Fruit fly (Drosophila melanogaster) whole organism, embryonic: ENCODE results near the gene CCAP.

ENCODE experiments used
- B-H1 ChIP-seq: fragments of 200-800 bp; sonication (Bioruptor generic); IDR thresholded peaks from 3 replicates; pipeline ENCODE4 v1.3.6; 2022; ENCODE audit warnings: missing biosample characterization, missing genetic modification characterization
- CG10209 ChIP-seq: fragments of 200-800 bp; sonication (Bioruptor generic); optimal IDR thresholded peaks from 3 replicates; lab custom pipeline; 2017; ENCODE audit warnings: missing biosample characterization, mild to moderate bottlenecking, missing genetic modification characterization, missing genetic modification reagents
- CG1024 ChIP-seq: fragments of 200-800 bp; sonication (Bioruptor generic); IDR thresholded peaks from 2 replicates; pipeline ENCODE4 v1.3.6; 2022; ENCODE audit warnings: missing biosample characterization, missing genetic modification characterization
- CG12942 ChIP-seq: fragments of 200-800 bp; sonication (Bioruptor generic); optimal IDR thresholded peaks from 3 replicates; lab custom pipeline; 2016; ENCODE audit warnings: missing biosample characterization, missing genetic modification characterization
- CG13287 ChIP-seq: fragments of 200-800 bp; sonication (Bioruptor generic); IDR thresholded peaks from 2 replicates; pipeline ENCODE4 v1.3.6; 2022; ENCODE audit warnings: missing biosample characterization, missing genetic modification characterization; ENCODE audit not compliant: partially characterized antibody
- CG13775 ChIP-seq: fragments of 200-800 bp; sonication (Bioruptor generic); optimal IDR thresholded peaks from 3 replicates; lab custom pipeline; 2017; ENCODE audit warnings: missing biosample characterization, mild to moderate bottlenecking, missing genetic modification characterization
- CG15011 ChIP-seq: fragments of 200-800 bp; sonication (Bioruptor generic); optimal IDR thresholded peaks from 3 replicates; lab custom pipeline; 2018; ENCODE audit warnings: missing biosample characterization, mild to moderate bottlenecking, missing genetic modification characterization
- CG15479 ChIP-seq: fragments of 200-800 bp; sonication (Bioruptor generic); optimal IDR thresholded peaks from 3 replicates; lab custom pipeline; 2019; ENCODE audit warnings: missing biosample characterization, mild to moderate bottlenecking, missing genetic modification characterization, moderate library complexity
- CG15696 ChIP-seq: fragments of 200-800 bp; sonication (Bioruptor generic); optimal IDR thresholded peaks from 2 replicates; lab custom pipeline; 2019; ENCODE audit warnings: missing biosample characterization, mild to moderate bottlenecking, missing genetic modification characterization, moderate library complexity
- CG17568 ChIP-seq: fragments of 200-800 bp; sonication (Bioruptor generic); optimal IDR thresholded peaks from 2 replicates; lab custom pipeline; 2018; ENCODE audit warnings: missing biosample characterization, mild to moderate bottlenecking, missing genetic modification characterization, moderate library complexity
- CG18476 ChIP-seq: fragments of 200-800 bp; sonication (Bioruptor generic); optimal IDR thresholded peaks from 2 replicates; lab custom pipeline; 2016; ENCODE audit warnings: missing biosample characterization, mild to moderate bottlenecking, missing genetic modification characterization
- CG2129 ChIP-seq: fragments of 200-800 bp; sonication (Bioruptor generic); IDR thresholded peaks from 2 replicates; pipeline ENCODE4 v1.3.6; 2022; ENCODE audit warnings: missing biosample characterization, missing genetic modification characterization; ENCODE audit not compliant: partially characterized antibody
- CG2202 ChIP-seq: fragments of 200-800 bp; sonication (Bioruptor generic); optimal IDR thresholded peaks from 2 replicates; lab custom pipeline; 2018; ENCODE audit warnings: missing biosample characterization, mild to moderate bottlenecking, missing genetic modification characterization
- CG30020 ChIP-seq: fragments of 200-800 bp; optimal IDR thresholded peaks from 2 replicates; lab custom pipeline; 2019; ENCODE audit warnings: missing biosample characterization, mild to moderate bottlenecking, missing genetic modification characterization, moderate library complexity
- CG31388 ChIP-seq: fragments of 200-800 bp; sonication (Bioruptor generic); optimal IDR thresholded peaks from 2 replicates; lab custom pipeline; 2016; ENCODE audit warnings: missing biosample characterization, missing genetic modification characterization
- CG31441 ChIP-seq: fragments of 200-800 bp; sonication (Bioruptor generic); IDR thresholded peaks from 2 replicates; pipeline ENCODE4 v1.3.6; 2022; ENCODE audit warnings: missing biosample characterization, missing genetic modification characterization
- CG4424 ChIP-seq: fragments of 200-800 bp; sonication (Bioruptor generic); optimal IDR thresholded peaks from 3 replicates; lab custom pipeline; 2016; ENCODE audit warnings: missing biosample characterization, missing genetic modification characterization
- CG6765 ChIP-seq: fragments of 200-800 bp; sonication (Bioruptor generic); optimal IDR thresholded peaks from 3 replicates; lab custom pipeline; 2017; ENCODE audit warnings: missing biosample characterization, mild to moderate bottlenecking, missing genetic modification characterization
- CG7963 ChIP-seq: fragments of 200-800 bp; sonication (Bioruptor generic); IDR thresholded peaks from 3 replicates; pipeline ENCODE4 v1.3.6; 2022; ENCODE audit warnings: missing biosample characterization, missing genetic modification characterization; ENCODE audit not compliant: partially characterized antibody
- CG9817 ChIP-seq: fragments of 200-800 bp; sonication (Bioruptor generic); optimal IDR thresholded peaks from 2 replicates; lab custom pipeline; 2018; ENCODE audit warnings: missing biosample characterization, mild to moderate bottlenecking, missing genetic modification characterization, moderate library complexity
- Chrac-16 ChIP-seq: fragments of 200-800 bp; sonication (Bioruptor generic); optimal IDR thresholded peaks from 3 replicates; lab custom pipeline; 2016; ENCODE audit warnings: missing biosample characterization, missing genetic modification characterization
- CkIIα-i1 ChIP-seq: fragments of 200-800 bp; sonication (Bioruptor generic); IDR thresholded peaks from 2 replicates; pipeline ENCODE4 v1.3.6; 2022; ENCODE audit warnings: missing biosample characterization, missing genetic modification characterization
- Dbx ChIP-seq: fragments of 200-800 bp; sonication (Bioruptor generic); IDR thresholded peaks from 3 replicates; pipeline ENCODE4 v1.3.6; 2022; ENCODE audit warnings: missing biosample characterization, missing genetic modification characterization
- Dek ChIP-seq: fragments of 200-800 bp; sonication (Bioruptor generic); optimal IDR thresholded peaks from 3 replicates; lab custom pipeline; 2019; ENCODE audit warnings: missing biosample characterization, mild to moderate bottlenecking, missing genetic modification characterization, moderate library complexity
- Ets97D ChIP-seq: fragments of 200-800 bp; sonication (Bioruptor generic); optimal IDR thresholded peaks from 3 replicates; lab custom pipeline; 2016; ENCODE audit warnings: missing biosample characterization, missing genetic modification characterization
- Fer3 ChIP-seq: fragments of 200-800 bp; sonication (Bioruptor generic); optimal IDR thresholded peaks from 2 replicates; lab custom pipeline; 2018; ENCODE audit warnings: missing biosample characterization, mild to moderate bottlenecking, missing genetic modification characterization, moderate library complexity
- NFAT ChIP-seq: fragments of 200-800 bp; sonication (Bioruptor generic); IDR thresholded peaks from 2 replicates; pipeline ENCODE4 v1.3.6; 2022; ENCODE audit warnings: missing biosample characterization, missing genetic modification characterization
- Sox100B ChIP-seq: fragments of 200-800 bp; sonication (Bioruptor generic); optimal IDR thresholded peaks from 3 replicates; lab custom pipeline; 2018; ENCODE audit warnings: missing biosample characterization, mild to moderate bottlenecking, missing genetic modification characterization
- Spps ChIP-seq: fragments of 200-800 bp; sonication (Bioruptor generic); optimal IDR thresholded peaks from 2 replicates; lab custom pipeline; 2018; ENCODE audit warnings: missing biosample characterization, mild to moderate bottlenecking, missing genetic modification characterization
- Sry-δ ChIP-seq: fragments of 200-800 bp; sonication (Bioruptor generic); optimal IDR thresholded peaks from 2 replicates; lab custom pipeline; 2016; ENCODE audit warnings: missing biosample characterization, missing genetic modification characterization
- Ssrp ChIP-seq: fragments of 200-800 bp; sonication (Bioruptor generic); optimal IDR thresholded peaks from 2 replicates; lab custom pipeline; 2018; ENCODE audit warnings: missing biosample characterization, mild to moderate bottlenecking, missing genetic modification characterization, moderate library complexity
- Tbp ChIP-seq: fragments of >200 bp; optimal IDR thresholded peaks from 2 replicates; lab custom pipeline; 2018; ENCODE audit warnings: missing biosample characterization, missing genetic modification characterization
- Usf ChIP-seq: fragments of 200-800 bp; sonication (Bioruptor generic); optimal IDR thresholded peaks from 2 replicates; lab custom pipeline; 2017; ENCODE audit warnings: missing genotype, missing biosample characterization, missing genetic modification characterization
- al ChIP-seq: fragments of 200-800 bp; sonication (Bioruptor generic); IDR thresholded peaks from 2 replicates; pipeline ENCODE4 v1.3.6; 2022; ENCODE audit warnings: missing biosample characterization, missing genetic modification characterization
- cato ChIP-seq: fragments of 200-800 bp; sonication (Bioruptor generic); optimal IDR thresholded peaks from 2 replicates; lab custom pipeline; 2016; ENCODE audit warnings: missing biosample characterization, missing genetic modification characterization, borderline replicate concordance
- ci ChIP-seq: fragments of 200-800 bp; sonication (Bioruptor generic); IDR thresholded peaks from 3 replicates; pipeline ENCODE4 v1.3.6; 2022; ENCODE audit warnings: missing biosample characterization, missing genetic modification characterization
- dpn ChIP-seq, 2 experiments: fragments of 200-800 bp; sonication (Bioruptor generic); optimal IDR thresholded peaks; 3 replicates each; lab custom pipeline; 2016; ENCODE audit warnings: missing biosample characterization in 2 of 2, missing genetic modification characterization in 2 of 2
- esg ChIP-seq: fragments of 200-800 bp; sonication (Bioruptor generic); conservative IDR thresholded peaks from 2 replicates; pipeline ENCODE4 v1.3.6; 2022; ENCODE audit warnings: missing biosample characterization, missing genetic modification characterization
- hbn ChIP-seq: fragments of 200-800 bp; sonication (Bioruptor generic); IDR thresholded peaks from 2 replicates; pipeline ENCODE4 v1.3.6; 2022; ENCODE audit warnings: missing biosample characterization, missing genetic modification characterization; ENCODE audit not compliant: partially characterized antibody
- her ChIP-seq: fragments of 200-800 bp; sonication (Bioruptor generic); optimal IDR thresholded peaks from 2 replicates; lab custom pipeline; 2016; ENCODE audit warnings: missing biosample characterization, missing genetic modification characterization
- ind ChIP-seq: fragments of 200-800 bp; sonication (Bioruptor generic); optimal IDR thresholded peaks from 3 replicates; lab custom pipeline; 2016; ENCODE audit warnings: missing biosample characterization, missing genetic modification characterization
- ken ChIP-seq: fragments of 200-800 bp; sonication (Bioruptor generic); IDR thresholded peaks from 3 replicates; pipeline ENCODE4 v1.3.6; 2022; ENCODE audit warnings: missing biosample characterization, missing genetic modification characterization
- maf-S ChIP-seq: fragments of 200-800 bp; sonication (Bioruptor generic); optimal IDR thresholded peaks from 2 replicates; lab custom pipeline; 2016; ENCODE audit warnings: missing biosample characterization, missing genetic modification characterization
- pb ChIP-seq: fragments of 200-800 bp; sonication (Bioruptor generic); optimal IDR thresholded peaks from 3 replicates; lab custom pipeline; 2016; ENCODE audit warnings: missing biosample characterization, missing genetic modification characterization
- prd ChIP-seq, 3 experiments: fragments of >200 bp in 2 of 3; fragments of 200-800 bp in 1 of 3; sonication (Bioruptor generic) in 1 of 3; optimal IDR thresholded peaks in 2 of 3; IDR thresholded peaks in 1 of 3; 2 replicates in 2 of 3; 3 replicates in 1 of 3; pipeline versions ENCODE4 v1.3.6 to Lab custom; 2017 to 2022; ENCODE audit warnings: missing biosample characterization in 1 of 3, missing genetic modification characterization in 1 of 3
- pzg ChIP-seq: fragments of 200-800 bp; sonication (Bioruptor generic); optimal IDR thresholded peaks from 3 replicates; lab custom pipeline; 2018; ENCODE audit warnings: missing biosample characterization, mild to moderate bottlenecking, missing genetic modification characterization, moderate library complexity
- trh ChIP-seq: fragments of 200-800 bp; sonication (Bioruptor generic); optimal IDR thresholded peaks from 2 replicates; lab custom pipeline; 2016; ENCODE audit warnings: missing biosample characterization, missing genetic modification characterization
- unpg ChIP-seq: fragments of 200-800 bp; sonication (Bioruptor generic); optimal IDR thresholded peaks from 3 replicates; lab custom pipeline; 2018; ENCODE audit warnings: missing biosample characterization, mild to moderate bottlenecking, missing genetic modification characterization, moderate library complexity
- zen2 ChIP-seq: fragments of 200-800 bp; sonication (Bioruptor generic); IDR thresholded peaks from 3 replicates; pipeline ENCODE4 v1.3.6; 2022; ENCODE audit warnings: missing biosample characterization, missing genetic modification characterization; ENCODE audit not compliant: partially characterized antibody

The CCAP gene

DNA sequence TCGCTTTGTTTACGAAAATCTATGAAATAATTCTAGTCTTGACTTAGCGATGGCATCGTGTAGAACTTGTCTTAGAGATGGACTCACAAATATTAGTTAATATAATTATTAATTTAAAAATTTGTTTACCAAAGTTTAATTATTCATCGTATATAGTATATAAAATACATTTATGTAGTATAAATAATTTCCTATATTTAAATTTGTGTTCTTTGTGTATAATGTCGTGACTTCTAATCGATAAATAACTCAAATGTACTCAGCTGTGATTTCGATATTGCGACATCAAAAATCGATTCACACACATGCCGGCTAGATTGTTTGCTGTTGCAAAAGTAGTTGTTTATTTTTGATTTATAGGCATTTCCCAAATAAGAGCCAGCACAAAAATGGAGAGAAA is 11.6 kb downstream of the CCAP start, which contains the start of the genes wfs1 and Nup133 (continued):
- 0 out of 2 replicates have a peak, but pooled peaks have one; percentile 40 for TF ChIP-seq NFAT
- TF ChIP-seq zen2 (GFP tag; lab: Robert Waterston, UW), result peak; percentile 58; the same call in 1 of the 3 replicates
- peak; percentile 84 for TF ChIP-seq Ssrp (tag; lab: Kevin White, UChicago)
- TF ChIP-seq trh (GFP tag; lab: Kevin White, UChicago), result peak; percentile 42
- TF ChIP-seq ken (GFP tag; lab: Robert Waterston, UW), result no peak
- peak; percentile 72 for TF ChIP-seq Sry-δ (GFP tag; lab: Kevin White, UChicago)
- TF ChIP-seq Ets97D, result no peak
- peak; percentile 97 for TF ChIP-seq CG31441
- TF ChIP-seq dpn (GFP tag; optimal IDR thresholded peaks at IDR 0.05; lab: Kevin White, UChicago), result peak in 1 of 2 experiments; percentile 75
- peak; percentile 72 for TF ChIP-seq CG12942
- peak; percentile 41 for TF ChIP-seq pzg (GFP tag; lab: Kevin White, UChicago)
- TF ChIP-seq Dbx (GFP tag; lab: Robert Waterston, UW), result peak; percentile 76
- peak; percentile 86 for TF ChIP-seq CG15479 (GFP tag; lab: Kevin White, UChicago)
- no peak for TF ChIP-seq CkIIα-i1 (GFP tag; lab: Robert Waterston, UW)
- TF ChIP-seq B-H1 (GFP tag; lab: Robert Waterston, UW), result peak; percentile 25; the same call in 1 of the 3 replicates
- TF ChIP-seq Fer3 (tag; lab: Kevin White, UChicago), result peak; percentile 81
- TF ChIP-seq maf-S, result no peak
- TF ChIP-seq Sox100B, result no peak
- no peak for TF ChIP-seq CG30020 (tag; lab: Kevin White, UChicago)
- peak; percentile 67 for TF ChIP-seq Spps (tag; lab: Kevin White, UChicago)
- no peak for TF ChIP-seq prd (optimal IDR thresholded peaks at IDR 0.05; lab: Kevin White, UChicago)
- TF ChIP-seq prd (GFP tag; IDR thresholded peaks at IDR 0.05; lab: Robert Waterston, UW), result peak; percentile 80
- no peak for TF ChIP-seq her (GFP tag; lab: Kevin White, UChicago)
- TF ChIP-seq CG18476 (GFP tag; lab: Kevin White, UChicago), result no peak
- TF ChIP-seq CG2202 (tag; lab: Kevin White, UChicago), result peak; percentile 50
- TF ChIP-seq CG6765, result peak; percentile 47
- TF ChIP-seq CG10209 (GFP tag; lab: Kevin White, UChicago), result peak; percentile 73
- TF ChIP-seq Chrac-16 (GFP tag; lab: Kevin White, UChicago), result peak; percentile 69
- TF ChIP-seq hbn (GFP tag; lab: Robert Waterston, UW), result peak; percentile 92
- peak; percentile 59; the same call in 1 of the 2 replicates for TF ChIP-seq al (GFP tag; lab: Robert Waterston, UW)
- no peak for TF ChIP-seq pb (GFP tag; lab: Kevin White, UChicago)
- no peak for TF ChIP-seq CG17568 (GFP tag; lab: Kevin White, UChicago)
- TF ChIP-seq CG7963 (GFP tag; lab: Robert Waterston, UW), result peak; percentile 52; the same call in 1 of the 3 replicates
- peak; percentile 97 for TF ChIP-seq CG13287 (GFP tag; lab: Robert Waterston, UW)
- peak; percentile 84 for TF ChIP-seq unpg (GFP tag; lab: Kevin White, UChicago)
- peak; percentile 84 for TF ChIP-seq CG13775 (GFP tag; lab: Kevin White, UChicago)
- 0 out of 3 replicates have a peak, but pooled peaks have one; percentile 16 for TF ChIP-seq ci
- peak; percentile 92 for TF ChIP-seq CG15696 (tag; lab: Kevin White, UChicago)
- peak; percentile 40 for TF ChIP-seq CG31388 (GFP tag; lab: Kevin White, UChicago)
- peak; percentile 59; the same call in 1 of the 2 replicates for TF ChIP-seq CG2129 (GFP tag; lab: Robert Waterston, UW)
- peak; percentile 17 for TF ChIP-seq CG15011 (GFP tag; lab: Kevin White, UChicago)
- peak; percentile 68 for TF ChIP-seq CG4424 (GFP tag; lab: Kevin White, UChicago)
- TF ChIP-seq esg (GFP tag; lab: Robert Waterston, UW), result peak; percentile 56
- TF ChIP-seq ind, result peak; percentile 72
- peak; percentile 39 for TF ChIP-seq cato (GFP tag; lab: Kevin White, UChicago)
- TF ChIP-seq Usf (GFP tag; lab: Kevin White, UChicago), result peak; percentile 46
- no peak; the same call in 1 of the 2 replicates for TF ChIP-seq CG1024 (GFP tag; lab: Robert Waterston, UW)
- peak; percentile 71 for TF ChIP-seq Dek (tag; lab: Kevin White, UChicago)
- TF ChIP-seq CG9817 (tag; lab: Kevin White, UChicago), result peak; percentile 76
- no peak for TF ChIP-seq Tbp (GFP tag; lab: Kevin White, UChicago)
